Fruit fly (Drosophila melanogaster) whole organism, adult: ENCODE measurements around the gene Naa80.

Experiments used
- CG11617 ChIP-seq: fragments of 200-800 bp; sonication (Bioruptor generic); optimal IDR thresholded peaks from 2 replicates; lab custom pipeline; 2017; ENCODE audit warnings: mild to moderate bottlenecking, missing biosample characterization, missing genetic modification reagents, missing genetic modification characterization
- CG1620 ChIP-seq: fragments of 200-800 bp; sonication (Bioruptor generic); optimal IDR thresholded peaks from 2 replicates; lab custom pipeline; 2016; ENCODE audit warnings: missing biosample characterization, missing genetic modification characterization
- CG33017 ChIP-seq: fragments of 200-800 bp; sonication (Bioruptor generic); optimal IDR thresholded peaks from 2 replicates; lab custom pipeline; 2018; ENCODE audit warnings: missing biosample characterization, mild to moderate bottlenecking, missing genetic modification characterization, moderate library complexity
- cic ChIP-seq: fragments of 200-800 bp; sonication (Bioruptor generic); optimal IDR thresholded peaks from 2 replicates; lab custom pipeline; 2017; ENCODE audit warnings: missing biosample characterization, mild to moderate bottlenecking, missing genetic modification characterization, moderate library complexity
- kay ChIP-seq: fragments of 200-800 bp; sonication (Bioruptor generic); peaks from one replicate; lab custom pipeline; 2016; ENCODE audit warnings: missing biosample characterization, missing genetic modification characterization, borderline replicate concordance
- ovo ChIP-seq: fragments of 200-800 bp; sonication (Bioruptor generic); optimal IDR thresholded peaks from 2 replicates; lab custom pipeline; 2016; ENCODE audit warnings: missing biosample characterization, missing genetic modification characterization
- tj ChIP-seq: fragments of 200-800 bp; sonication (Bioruptor generic); optimal IDR thresholded peaks from 3 replicates; lab custom pipeline; 2017; ENCODE audit warnings: missing biosample characterization, mild to moderate bottlenecking, missing genetic modification characterization, moderate library complexity
- toe ChIP-seq: fragments of 200-800 bp; sonication (Bioruptor generic); optimal IDR thresholded peaks from 2 replicates; lab custom pipeline; 2016; ENCODE audit warnings: missing biosample characterization, missing genetic modification characterization

DNA sequence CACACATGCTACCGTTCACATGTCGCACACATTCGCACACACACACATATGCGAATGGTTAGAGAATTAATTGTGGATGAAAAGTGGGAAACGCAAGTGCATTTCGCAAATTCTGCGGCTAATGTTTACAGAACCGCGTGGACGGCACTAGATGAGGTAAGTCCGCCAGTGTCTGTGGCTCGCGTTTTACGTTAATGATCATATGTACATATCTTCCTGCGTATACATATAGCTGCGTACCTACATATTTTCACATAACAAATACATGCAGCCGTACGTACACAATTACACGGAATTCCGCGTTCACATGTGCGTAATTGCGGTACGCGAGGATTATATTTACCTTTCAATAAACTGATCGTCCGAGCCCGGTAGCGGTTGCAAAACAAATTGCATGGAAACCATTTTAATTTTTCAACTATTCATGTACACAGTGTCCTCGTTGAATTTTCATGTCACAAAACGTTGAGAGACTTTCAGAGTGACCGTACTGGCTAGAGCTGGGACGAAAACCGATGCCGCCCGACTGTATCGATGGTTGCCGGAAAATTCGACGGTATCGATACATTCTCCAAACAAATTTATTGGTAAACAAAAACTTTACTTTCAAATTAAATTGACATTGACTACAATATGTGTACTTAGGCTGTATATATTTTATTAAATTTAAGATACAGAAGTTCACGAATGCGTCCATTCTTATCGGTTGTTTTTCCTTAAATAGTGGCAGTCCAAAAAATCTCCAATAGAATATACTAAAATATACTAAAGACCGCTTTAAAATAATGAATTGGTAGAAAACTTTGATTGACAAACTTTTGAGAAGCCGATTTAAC, 42.3 kb upstream of the Naa80 start, which contains the start of gene hyd:
- TF ChIP-seq tj (GFP tag; lab: Kevin White, UChicago) (peak; percentile 4), cic (peak; percentile 8), CG11617 (no peak), kay (GFP tag; lab: Kevin White, UChicago) (no peak), CG1620 (GFP tag; lab: Kevin White, UChicago) (no peak), toe (no peak), ovo (GFP tag; lab: Kevin White, UChicago) (peak; percentile 9), CG33017 (no peak)
